Worm (Caenorhabditis elegans) whole organism, midembryonic: ENCODE measurements around the gene pgp-10.

Source experiments
- cog-1 ChIP-seq: sonication (generic microtip); optimal IDR thresholded peaks from 2 replicates; lab custom pipeline; 2016; ENCODE audit warnings: missing genetic modification characterization, missing compliant biosample characterization
- flt-1 ChIP-seq: fragments of 200-800 bp; sonication (Bioruptor generic); IDR thresholded peaks from 2 replicates; pipeline ENCODE4 v1.3.6; 2022; ENCODE audit warnings: missing genetic modification characterization, missing compliant biosample characterization
- klf-2 ChIP-seq: fragments of 200-800 bp; sonication (Bioruptor generic); conservative IDR thresholded peaks from 2 replicates; pipeline ENCODE4 v1.3.6; 2022; ENCODE audit warnings: missing genetic modification reagents, missing genetic modification characterization, missing compliant biosample characterization
- med-1 ChIP-seq: sonication (generic microtip); optimal IDR thresholded peaks from 2 replicates; lab custom pipeline; 2017; ENCODE audit warnings: missing genetic modification characterization, mild to moderate bottlenecking, missing compliant biosample characterization, antibody characterized with exemption, missing genetic modification reagents; ENCODE audit not compliant: insufficient read depth
- ref-1 ChIP-seq: fragments of 200-800 bp; sonication (Bioruptor generic); conservative IDR thresholded peaks from 2 replicates; pipeline ENCODE4 v1.3.6; 2022; ENCODE audit warnings: missing genetic modification reagents, missing genetic modification characterization, missing compliant biosample characterization
- ztf-23 ChIP-seq: fragments of 200-800 bp; sonication (Bioruptor generic); IDR thresholded peaks from 2 replicates; pipeline ENCODE4 v1.3.6; 2022; ENCODE audit warnings: missing genetic modification reagents, missing genetic modification characterization, missing compliant biosample characterization
- ztf-29 ChIP-seq: fragments of 200-800 bp; sonication (Bioruptor generic); IDR thresholded peaks from 2 replicates; pipeline ENCODE4 v1.3.6; 2022; ENCODE audit warnings: missing genetic modification reagents, missing genetic modification characterization, missing compliant biosample characterization

ce11 chrX:7205195-7205594 is 46.4 kb downstream of the pgp-10 start, which contains the start of gene C55B6.5:
- TF ChIP-seq cog-1 (tag; lab: Kevin White, UChicago) (no peak), klf-2 (no peak), ref-1 (GFP tag; lab: Robert Waterston, UW) (no peak), ztf-23 (GFP tag; lab: Robert Waterston, UW) (no peak), ztf-29 (GFP tag; lab: Robert Waterston, UW) (no peak), flt-1 (GFP tag; lab: Robert Waterston, UW) (no peak), med-1 (GFP tag; lab: Kevin White, UChicago) (no peak)
